Worm (Caenorhabditis elegans): ENCODE measurements around the gene F42A9.3.
"Not testable (repeated sequence)": the region's sequence is repeated elsewhere in the genome, so short reads cannot be mapped to it uniquely, and the experiment has no call there.

ce11 chrIV:8667155-8667554 is 50.1 kb downstream of the F42A9.3 start:
- TF ChIP-seq nhr-6 (tag; optimal IDR thresholded peaks at IDR 0.05); sdz-12 (GFP tag; optimal IDR thresholded peaks at IDR 0.05); pqm-1 (tag; optimal IDR thresholded peaks at IDR 0.05); nhr-76 (tag; optimal IDR thresholded peaks at IDR 0.05); unc-130 (GFP tag; optimal IDR thresholded peaks at IDR 0.05); hlh-11 (tag; optimal IDR thresholded peaks at IDR 0.05); unc-62 (GFP tag; optimal IDR thresholded peaks at IDR 0.05 in 1 of 2); unc-62 (tag; optimal IDR thresholded peaks at IDR 0.05); pha-4 (GFP tag; IDR thresholded peaks at IDR 0.05); pha-4 (tag; optimal IDR thresholded peaks at IDR 0.05); ama-1 (optimal IDR thresholded peaks at IDR 0.05); tag-97 (GFP tag; IDR thresholded peaks at IDR 0.05); unc-39 (tag; optimal IDR thresholded peaks at IDR 0.05): not testable (repeated sequence)
